Fruit fly (Drosophila melanogaster) whole organism: ENCODE measurements around the gene Max.

ENCODE experiments used
- CG8478 ChIP-seq: fragments of >200 bp; optimal IDR thresholded peaks from 2 replicates; lab custom pipeline; 2018; ENCODE audit warnings: inconsistent platforms
- pan ChIP-seq: fragments of >200 bp; optimal IDR thresholded peaks from 2 replicates; lab custom pipeline; 2017
- psq ChIP-seq: fragments of >200 bp; optimal IDR thresholded peaks from 2 replicates; lab custom pipeline; 2017

- TF ChIP-seq CG8478 (no peak), pan (lab: Kevin White, UChicago) (no peak), psq (no peak)
Measured at dm6 chr3L:19291465-19292413, 27.8 kb upstream of the Max start.
